Fruit fly (Drosophila melanogaster) whole organism, wandering third instar larva: Measurements from ENCODE around the gene Mondo.
A peak's percentile ranks its signal among the peaks of the same experiment; 100 is the strongest.

Experiments used
- Abd-B ChIP-seq: fragments of >200 bp; optimal IDR thresholded peaks from 2 replicates; lab custom pipeline; 2017; ENCODE audit warnings: missing biosample characterization, missing genetic modification characterization
- CG32264 ChIP-seq: fragments of 200-800 bp; sonication (Bioruptor generic); optimal IDR thresholded peaks from 2 replicates; lab custom pipeline; 2016; ENCODE audit warnings: missing biosample characterization, missing genetic modification characterization
- CG9705 ChIP-seq: fragments of 200-800 bp; sonication (Bioruptor generic); optimal IDR thresholded peaks from 2 replicates; lab custom pipeline; 2018; ENCODE audit warnings: missing biosample characterization, mild to moderate bottlenecking, missing genetic modification characterization
- CrebA ChIP-seq: fragments of 200-800 bp; sonication (Bioruptor generic); optimal IDR thresholded peaks from 2 replicates; lab custom pipeline; 2016; ENCODE audit warnings: missing biosample characterization, mild to moderate bottlenecking, missing genetic modification characterization, borderline replicate concordance
- Dfd ChIP-seq: fragments of >200 bp; optimal IDR thresholded peaks from 2 replicates; lab custom pipeline; 2017; ENCODE audit warnings: missing biosample characterization, missing genetic modification characterization
- Dif ChIP-seq: fragments of 200-275, 200-300 bp; sonication (Bioruptor generic); optimal IDR thresholded peaks from 2 replicates; lab custom pipeline; 2018; ENCODE audit warnings: missing biosample characterization, missing genetic modification characterization; ENCODE audit not compliant: partially characterized antibody
- HLH106 ChIP-seq: fragments of 200-800 bp; optimal IDR thresholded peaks from 3 replicates; lab custom pipeline; 2019; ENCODE audit warnings: missing biosample characterization, mild to moderate bottlenecking, missing genetic modification characterization, moderate library complexity
- Hnf4 ChIP-seq: fragments of 200-800 bp; sonication (Bioruptor generic); optimal IDR thresholded peaks from 2 replicates; lab custom pipeline; 2016; ENCODE audit warnings: missing biosample characterization, mild to moderate bottlenecking, missing genetic modification characterization
- Hr78 ChIP-seq: fragments of >200 bp; optimal IDR thresholded peaks from 2 replicates; lab custom pipeline; 2017; ENCODE audit warnings: missing biosample characterization, missing genetic modification characterization
- Hr83 ChIP-seq: fragments of 200-300 bp; sonication (Bioruptor generic); optimal IDR thresholded peaks from 2 replicates; lab custom pipeline; 2016; ENCODE audit warnings: missing biosample characterization, mild to moderate bottlenecking, missing genetic modification characterization, moderate library complexity; ENCODE audit not compliant: poor library complexity, severe bottlenecking
- Myc ChIP-seq: fragments of >200 bp; optimal IDR thresholded peaks from 2 replicates; lab custom pipeline; 2017
- N ChIP-seq: fragments of >200 bp; optimal IDR thresholded peaks from 2 replicates; lab custom pipeline; 2018; ENCODE audit warnings: missing biosample characterization, missing external identifiers, missing genetic modification characterization
- OdsH ChIP-seq: fragments of 200-800 bp; sonication (Bioruptor generic); optimal IDR thresholded peaks from 2 replicates; lab custom pipeline; 2016; ENCODE audit warnings: missing biosample characterization, mild to moderate bottlenecking, missing genetic modification characterization
- Rel ChIP-seq, 2 experiments: fragments of 200-800 bp; sonication (Bioruptor generic) in 1 of 2; optimal IDR thresholded peaks; 2 replicates in 1 of 2; 3 replicates in 1 of 2; lab custom pipeline; 2016 to 2019; ENCODE audit warnings: mild to moderate bottlenecking in 2 of 2, missing biosample characterization in 2 of 2, missing genetic modification characterization in 2 of 2, moderate library complexity in 1 of 2
- Vsx2 ChIP-seq: fragments of 200-300, 225-300 bp; sonication (Bioruptor generic); optimal IDR thresholded peaks from 2 replicates; lab custom pipeline; 2018; ENCODE audit warnings: missing biosample characterization, missing genetic modification characterization; ENCODE audit not compliant: partially characterized antibody
- br ChIP-seq: fragments of 200-800 bp; sonication (Bioruptor generic); optimal IDR thresholded peaks from 2 replicates; lab custom pipeline; 2016; ENCODE audit warnings: missing biosample characterization, missing genetic modification characterization
- brk ChIP-seq: fragments of 200-800 bp; sonication (Bioruptor generic); optimal IDR thresholded peaks from 2 replicates; lab custom pipeline; 2016; ENCODE audit warnings: missing biosample characterization, mild to moderate bottlenecking, missing genetic modification characterization
- dl ChIP-seq, 2 experiments: fragments of 175-275, 200-275 bp in 1 of 2; fragments of 200-275 bp in 1 of 2; sonication (Bioruptor generic); optimal IDR thresholded peaks; lab custom pipeline; 2018; ENCODE audit warnings: mild to moderate bottlenecking in 2 of 2, missing biosample characterization in 2 of 2, missing genetic modification characterization in 2 of 2, moderate library complexity in 2 of 2; ENCODE audit not compliant: partially characterized antibody in 2 of 2, insufficient read depth in 1 of 2
- dmrt93B ChIP-seq: fragments of 200-800 bp; sonication (Bioruptor generic); optimal IDR thresholded peaks from 2 replicates; lab custom pipeline; 2018; ENCODE audit warnings: missing biosample characterization, mild to moderate bottlenecking, missing genetic modification characterization
- fru ChIP-seq: fragments of 200-800 bp; sonication (Bioruptor generic); optimal IDR thresholded peaks from 3 replicates; lab custom pipeline; 2016; ENCODE audit warnings: missing biosample characterization, mild to moderate bottlenecking, missing genetic modification characterization
- h ChIP-seq: fragments of 200-800 bp; sonication (Bioruptor generic); optimal IDR thresholded peaks from 3 replicates; lab custom pipeline; 2016; ENCODE audit warnings: missing biosample characterization, mild to moderate bottlenecking, missing genetic modification characterization
- jim ChIP-seq: fragments of 175-275, 200-325 bp; sonication (Bioruptor generic); optimal IDR thresholded peaks from 2 replicates; lab custom pipeline; 2016; ENCODE audit warnings: missing biosample characterization, mild to moderate bottlenecking, missing genetic modification characterization
- pan ChIP-seq: fragments of >200 bp; optimal IDR thresholded peaks from 2 replicates; lab custom pipeline; 2017
- psq ChIP-seq: fragments of 200-800 bp; sonication (Bioruptor generic); optimal IDR thresholded peaks from 3 replicates; lab custom pipeline; 2017; ENCODE audit warnings: missing biosample characterization, mild to moderate bottlenecking, missing genetic modification characterization, moderate library complexity
- rgr ChIP-seq: fragments of 200-800 bp; sonication (Bioruptor generic); optimal IDR thresholded peaks from 3 replicates; lab custom pipeline; 2016; ENCODE audit warnings: missing biosample characterization, mild to moderate bottlenecking, missing genetic modification characterization
- sv ChIP-seq: fragments of 200-800 bp; sonication (Bioruptor generic); optimal IDR thresholded peaks from 3 replicates; lab custom pipeline; 2016; ENCODE audit warnings: missing biosample characterization, missing genetic modification characterization
- tai ChIP-seq: sonication (Bioruptor generic); optimal IDR thresholded peaks from 2 replicates; lab custom pipeline; 2016; ENCODE audit warnings: missing biosample characterization, missing genetic modification characterization
- woc ChIP-seq: sonication (Bioruptor generic); optimal IDR thresholded peaks from 2 replicates; lab custom pipeline; 2016; ENCODE audit warnings: missing biosample characterization, mild to moderate bottlenecking, missing genetic modification characterization

The Mondo gene

DNA sequence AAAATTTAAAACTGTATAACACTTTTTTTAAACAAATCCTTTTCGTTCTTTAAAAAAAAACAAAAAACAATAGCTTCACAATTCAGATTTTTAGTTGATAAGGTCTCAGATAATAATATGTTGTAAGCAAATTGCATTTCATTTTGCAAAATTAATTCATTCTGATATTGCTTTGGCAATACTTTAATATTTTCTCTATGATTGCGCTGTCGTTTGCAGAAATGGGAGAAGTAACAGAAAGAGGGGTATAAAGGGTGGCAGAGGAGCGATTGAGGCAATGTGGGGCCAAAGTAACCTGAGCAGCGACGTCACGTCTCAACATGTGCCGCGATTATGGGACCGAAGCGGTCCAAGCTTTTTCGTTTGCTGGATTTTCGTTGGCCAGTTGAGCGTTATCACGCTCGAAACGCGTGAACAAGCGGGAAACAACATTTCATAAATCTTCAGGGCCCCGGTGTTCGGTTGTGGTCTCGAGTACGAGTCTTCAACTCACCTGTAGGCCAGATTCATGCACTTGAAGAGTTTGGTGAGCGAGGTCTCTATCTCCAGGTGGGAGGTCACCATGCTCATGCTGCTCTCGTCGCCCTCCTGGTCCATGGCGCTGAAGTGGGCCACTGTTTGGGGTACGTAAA lies 1.9 kb downstream of the Mondo start:
- no peak for TF ChIP-seq CG9705 (GFP tag; lab: Kevin White, UChicago)
- no peak for TF ChIP-seq Rel (GFP tag; optimal IDR thresholded peaks at IDR 0.05; lab: Kevin White, UChicago)
- peak; percentile 54 for TF ChIP-seq Rel (tag; optimal IDR thresholded peaks at IDR 0.05; lab: Kevin White, UChicago)
- no peak for TF ChIP-seq rgr (GFP tag; lab: Kevin White, UChicago)

dm6 chr2L:21304533-21304850 lies 5.4 kb downstream of the Mondo start:
- TF ChIP-seq br (GFP tag; lab: Kevin White, UChicago) = no peak
- no peak for TF ChIP-seq Hr83

DNA sequence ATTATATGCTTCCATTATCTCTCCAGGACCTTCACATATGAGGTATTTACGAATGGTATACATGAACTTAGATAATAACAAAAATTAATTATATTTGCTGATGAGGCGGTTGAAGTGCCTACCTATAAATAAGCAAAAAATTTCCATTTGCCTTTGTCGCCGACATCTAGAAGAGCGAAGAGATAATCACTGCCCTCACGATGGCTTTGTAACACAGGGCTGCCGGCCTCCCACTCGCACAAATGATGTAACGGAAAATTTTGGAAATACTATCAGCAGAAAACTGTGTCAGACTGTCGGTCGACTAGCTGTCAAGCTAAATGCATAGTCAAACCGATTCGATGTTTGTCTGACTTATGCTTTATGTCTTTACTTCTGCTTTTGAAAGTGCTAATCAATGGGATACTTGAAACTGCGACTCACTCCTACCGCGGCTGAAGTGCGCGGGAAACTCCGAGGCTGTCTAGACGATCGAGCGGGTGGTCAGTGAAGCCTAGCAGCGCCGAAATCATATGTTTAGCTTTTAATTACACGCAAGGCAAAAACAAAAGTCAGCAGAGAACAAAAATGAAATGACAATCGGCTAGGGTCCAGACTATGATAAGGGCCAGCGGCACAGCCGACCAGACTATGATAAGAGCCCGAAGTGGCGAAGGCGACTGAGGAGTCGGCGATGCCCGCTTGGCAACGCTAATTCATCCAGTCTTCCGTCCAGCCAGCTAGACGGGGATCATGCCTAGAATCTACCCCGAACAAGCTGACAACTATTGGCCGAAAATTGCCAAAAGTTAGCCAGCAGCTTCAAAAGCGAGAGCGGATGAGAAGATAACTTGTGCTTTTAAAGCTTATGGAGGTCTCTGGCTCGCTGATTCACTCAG lies 6.0 kb downstream of the Mondo start:
- TF ChIP-seq brk (GFP tag; lab: Kevin White, UChicago) = no peak
- no peak for TF ChIP-seq HLH106
- no peak for TF ChIP-seq CG32264
- no peak for TF ChIP-seq tai
- TF ChIP-seq, all 38 proteins: peak for 0

dm6 chr2L:21302064-21302463 lies 7.8 kb downstream of the Mondo start:
- no peak for TF ChIP-seq jim (GFP tag; lab: Kevin White, UChicago)
- TF ChIP-seq psq (GFP tag; lab: Kevin White, UChicago) = no peak
- TF ChIP-seq woc (GFP tag; lab: Kevin White, UChicago) = no peak
- TF ChIP-seq Dfd = peak; percentile 82
- no peak for TF ChIP-seq Hnf4 (GFP tag; lab: Kevin White, UChicago)
- no peak for TF ChIP-seq h (GFP tag; lab: Kevin White, UChicago)

- TF ChIP-seq dl (GFP tag; optimal IDR thresholded peaks at IDR 0.05; lab: Kevin White, UChicago; ENCODE audit: insufficient read depth in 1 of 2, partially characterized antibody in 2 of 2) = no peak
- no peak for TF ChIP-seq Dif (GFP tag; lab: Kevin White, UChicago)
- TF ChIP-seq Vsx2 (GFP tag; lab: Kevin White, UChicago) = no peak
- no peak for TF ChIP-seq psq (GFP tag; lab: Kevin White, UChicago)
- TF ChIP-seq dmrt93B (GFP tag; lab: Kevin White, UChicago) = no peak
These were observed 10.3 kb downstream of the Mondo start for dm6 chr2L:21299564-21299963.

dm6 chr2L:21290434-21290833 lies 19.4 kb downstream of the Mondo start, which contains the start of gene Gr39a:
Gr39a (plus strand) TSS chr2L:21290734.
- TF ChIP-seq jim (GFP tag; lab: Kevin White, UChicago) (no peak), woc (GFP tag; lab: Kevin White, UChicago) (no peak), Hr78 (GFP tag; lab: Kevin White, UChicago) (no peak), Myc (lab: Kevin White, UChicago) (no peak), dl (GFP tag; optimal IDR thresholded peaks at IDR 0.05; lab: Kevin White, UChicago; ENCODE audit: insufficient read depth in 1 of 2, partially characterized antibody in 2 of 2) (no peak), br (GFP tag; lab: Kevin White, UChicago) (no peak), N (GFP tag; lab: Kevin White, UChicago) (no peak), fru (GFP tag; lab: Kevin White, UChicago) (no peak), Dfd (no peak), pan (no peak)

DNA sequence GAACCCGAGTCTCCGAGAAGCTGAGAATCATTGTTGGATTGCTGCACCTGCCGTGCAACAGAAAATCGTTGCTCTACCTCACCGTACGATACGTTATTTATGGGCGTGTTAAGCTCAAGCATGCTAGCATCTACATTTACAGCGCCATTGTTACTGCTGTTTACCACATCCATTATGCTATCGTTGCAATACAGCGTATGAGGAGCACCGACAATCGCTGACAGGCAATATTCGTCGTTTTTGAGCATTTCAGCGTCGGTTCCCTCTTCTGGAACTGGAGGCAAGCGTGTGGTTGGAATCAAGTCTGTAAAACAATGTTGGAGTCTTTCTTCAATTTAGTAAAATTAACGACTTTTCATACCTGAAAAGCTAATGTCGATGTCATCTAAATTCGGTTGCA lies 20.7 kb downstream of the Mondo start:
- TF ChIP-seq CrebA (GFP tag; lab: Kevin White, UChicago) (no peak), Abd-B (GFP tag; lab: Kevin White, UChicago) (no peak), OdsH (GFP tag; lab: Kevin White, UChicago) (no peak), Vsx2 (GFP tag; lab: Kevin White, UChicago) (no peak), Dfd (no peak), sv (GFP tag; lab: Kevin White, UChicago) (no peak)
